Fruit fly (Drosophila melanogaster) whole organism, embryonic: ENCODE results near the gene SIDL.

ENCODE experiments used
- B-H1 ChIP-seq: fragments of 200-800 bp; sonication (Bioruptor generic); IDR thresholded peaks from 3 replicates; pipeline ENCODE4 v1.3.6; 2022; ENCODE audit warnings: missing biosample characterization, missing genetic modification characterization
- BEAF-32 ChIP-seq: fragments of 200-800 bp; sonication (Bioruptor generic); optimal IDR thresholded peaks from 3 replicates; lab custom pipeline; 2017; ENCODE audit warnings: missing biosample characterization, missing genetic modification characterization, mild to moderate bottlenecking, moderate library complexity, missing genetic modification reagents
- CG10543 ChIP-seq: fragments of 200-800 bp; sonication (Bioruptor generic); optimal IDR thresholded peaks from 3 replicates; lab custom pipeline; 2017; ENCODE audit warnings: missing biosample characterization, mild to moderate bottlenecking, missing genetic modification characterization, moderate library complexity
- CG11696 ChIP-seq: fragments of 200-800 bp; sonication (Bioruptor generic); IDR thresholded peaks from 2 replicates; pipeline ENCODE4 v1.3.6; 2022; ENCODE audit warnings: missing biosample characterization, missing genetic modification characterization
- CG12071 ChIP-seq: fragments of 200-800 bp; sonication (Bioruptor generic); optimal IDR thresholded peaks from 3 replicates; lab custom pipeline; 2018; ENCODE audit warnings: missing biosample characterization, mild to moderate bottlenecking, missing genetic modification characterization
- CG13123 ChIP-seq: fragments of 200-800 bp; sonication (Bioruptor generic); optimal IDR thresholded peaks from 2 replicates; lab custom pipeline; 2016; ENCODE audit warnings: missing biosample characterization, missing genetic modification characterization
- CG14050 ChIP-seq: fragments of 200-800 bp; sonication (Bioruptor generic); IDR thresholded peaks from 3 replicates; pipeline ENCODE4 v1.3.6; 2022; ENCODE audit warnings: missing biosample characterization, missing genetic modification characterization
- CG14710 ChIP-seq: fragments of 200-800 bp; sonication (Bioruptor generic); optimal IDR thresholded peaks from 3 replicates; lab custom pipeline; 2019; ENCODE audit warnings: missing biosample characterization, mild to moderate bottlenecking, missing genetic modification characterization, moderate library complexity
- CG14860 ChIP-seq: fragments of 200-800 bp; sonication (Bioruptor generic); IDR thresholded peaks from 3 replicates; pipeline ENCODE4 v1.3.6; 2022; ENCODE audit warnings: missing biosample characterization, missing genetic modification characterization; ENCODE audit not compliant: partially characterized antibody
- CG15011 ChIP-seq: fragments of 200-800 bp; sonication (Bioruptor generic); optimal IDR thresholded peaks from 3 replicates; lab custom pipeline; 2018; ENCODE audit warnings: missing biosample characterization, mild to moderate bottlenecking, missing genetic modification characterization
- CG15269 ChIP-seq: fragments of 200-800 bp; sonication (Bioruptor generic); optimal IDR thresholded peaks from 2 replicates; lab custom pipeline; 2018; ENCODE audit warnings: missing biosample characterization, mild to moderate bottlenecking, missing genetic modification characterization, moderate library complexity
- CG16813 ChIP-seq: fragments of 200-800 bp; sonication (Bioruptor generic); IDR thresholded peaks from 3 replicates; pipeline ENCODE4 v1.3.6; 2022; ENCODE audit warnings: missing biosample characterization, missing genetic modification characterization; ENCODE audit not compliant: partially characterized antibody
- CG17361 ChIP-seq: fragments of 200-800 bp; sonication (Bioruptor generic); IDR thresholded peaks from 3 replicates; pipeline ENCODE4 v1.3.6; 2022; ENCODE audit warnings: missing biosample characterization, missing genetic modification characterization
- CG3995 ChIP-seq: fragments of 200-800 bp; sonication (Bioruptor generic); optimal IDR thresholded peaks from 3 replicates; lab custom pipeline; 2016; ENCODE audit warnings: missing biosample characterization, missing genetic modification characterization
- CG4404 ChIP-seq: fragments of 200-800 bp; sonication (Bioruptor generic); IDR thresholded peaks from 2 replicates; pipeline ENCODE4 v1.3.6; 2022; ENCODE audit warnings: missing biosample characterization, missing genetic modification characterization
- CG5180 ChIP-seq: fragments of 200-800 bp; sonication (Bioruptor generic); optimal IDR thresholded peaks from 3 replicates; lab custom pipeline; 2017; ENCODE audit warnings: missing biosample characterization, missing genetic modification characterization, mild to moderate bottlenecking, moderate library complexity, missing genetic modification reagents
- CG9609 ChIP-seq: fragments of 200-800 bp; sonication (Bioruptor generic); optimal IDR thresholded peaks from 3 replicates; lab custom pipeline; 2016; ENCODE audit warnings: missing biosample characterization, missing genetic modification characterization
- Dad ChIP-seq: fragments of 200-800 bp; sonication (Bioruptor generic); optimal IDR thresholded peaks from 3 replicates; lab custom pipeline; 2016; ENCODE audit warnings: missing biosample characterization, missing genetic modification characterization
- Dip2 ChIP-seq: fragments of 200-800 bp; sonication (Bioruptor generic); IDR thresholded peaks from 2 replicates; pipeline ENCODE4 v1.3.6; 2022; ENCODE audit warnings: missing biosample characterization, missing genetic modification characterization
- Elba2 ChIP-seq: fragments of 200-800 bp; sonication (Bioruptor generic); optimal IDR thresholded peaks from 3 replicates; lab custom pipeline; 2016; ENCODE audit warnings: missing biosample characterization, missing genetic modification characterization
- H15 ChIP-seq: fragments of 200-800 bp; sonication (Bioruptor generic); IDR thresholded peaks from 3 replicates; pipeline ENCODE4 v1.3.6; 2022; ENCODE audit warnings: missing biosample characterization, missing genetic modification characterization
- HmgD ChIP-seq: fragments of 200-800 bp; sonication (Bioruptor generic); optimal IDR thresholded peaks from 3 replicates; lab custom pipeline; 2016; ENCODE audit warnings: missing biosample characterization, missing genetic modification characterization
- Hr78 ChIP-seq, 2 experiments: fragments of 200-800 bp in 1 of 2; fragments of >200 bp in 1 of 2; sonication (Bioruptor generic) in 1 of 2; optimal IDR thresholded peaks; 2 replicates each; lab custom pipeline; 2017 to 2019; ENCODE audit warnings: missing biosample characterization in 2 of 2, missing genetic modification characterization in 2 of 2, mild to moderate bottlenecking in 1 of 2, moderate library complexity in 1 of 2
- Lpt ChIP-seq: fragments of >200 bp; optimal IDR thresholded peaks from 2 replicates; lab custom pipeline; 2018; ENCODE audit warnings: missing biosample characterization, missing genetic modification characterization
- Max ChIP-seq: fragments of 200-800 bp; sonication (Bioruptor generic); optimal IDR thresholded peaks from 2 replicates; lab custom pipeline; 2016; ENCODE audit warnings: missing biosample characterization, mild to moderate bottlenecking, missing genetic modification characterization
- Neu2 ChIP-seq: fragments of 200-800 bp; sonication (Bioruptor generic); optimal IDR thresholded peaks from 3 replicates; lab custom pipeline; 2016; ENCODE audit warnings: missing biosample characterization, missing genetic modification characterization, borderline replicate concordance
- Nf-YA ChIP-seq: fragments of 200-800 bp; sonication (Bioruptor generic); IDR thresholded peaks from 2 replicates; pipeline ENCODE4 v1.3.6; 2022; ENCODE audit warnings: missing biosample characterization, missing genetic modification characterization
- Oaz ChIP-seq: fragments of 200-800 bp; sonication (Bioruptor generic); IDR thresholded peaks from 2 replicates; pipeline ENCODE4 v1.3.6; 2022; ENCODE audit warnings: missing biosample characterization, missing genetic modification characterization
- Sin3A ChIP-seq: fragments of >200 bp; optimal IDR thresholded peaks from 2 replicates; lab custom pipeline; 2018
- cg ChIP-seq: fragments of 200-800 bp; sonication (Bioruptor generic); optimal IDR thresholded peaks from 3 replicates; lab custom pipeline; 2019; ENCODE audit warnings: missing biosample characterization, mild to moderate bottlenecking, missing genetic modification characterization, moderate library complexity
- disco-r ChIP-seq: fragments of 200-800 bp; sonication (Bioruptor generic); optimal IDR thresholded peaks from 2 replicates; lab custom pipeline; 2016; ENCODE audit warnings: missing biosample characterization, missing genetic modification characterization
- gsb ChIP-seq: fragments of 200-800 bp; sonication (Bioruptor generic); IDR thresholded peaks from 2 replicates; pipeline ENCODE4 v1.3.6; 2022; ENCODE audit warnings: missing biosample characterization, missing genetic modification characterization
- gt ChIP-seq: fragments of 200-800 bp; sonication (Bioruptor generic); IDR thresholded peaks from 2 replicates; pipeline ENCODE4 v1.3.6; 2022; ENCODE audit warnings: missing biosample characterization, missing genetic modification characterization
- h ChIP-seq: fragments of >200 bp; optimal IDR thresholded peaks from 2 replicates; lab custom pipeline; 2017
- hth ChIP-seq: fragments of >200 bp; optimal IDR thresholded peaks from 2 replicates; lab custom pipeline; 2017; ENCODE audit warnings: inconsistent platforms
- kni ChIP-seq: fragments of 200-800 bp; sonication (Bioruptor generic); optimal IDR thresholded peaks from 3 replicates; lab custom pipeline; 2017; ENCODE audit warnings: mild to moderate bottlenecking, missing biosample characterization, missing genetic modification reagents, missing genetic modification characterization
- lov ChIP-seq, 2 experiments: fragments of 200-800 bp in 1 of 2; fragments of >200 bp in 1 of 2; sonication (Bioruptor generic) in 1 of 2; IDR thresholded peaks in 1 of 2; optimal IDR thresholded peaks in 1 of 2; 2 replicates in 1 of 2; 3 replicates in 1 of 2; pipeline versions ENCODE4 v1.3.6 to Lab custom; 2017 to 2022; ENCODE audit warnings: missing biosample characterization in 1 of 2, missing genetic modification characterization in 1 of 2
- nmo ChIP-seq: fragments of 200-800 bp; sonication (Bioruptor generic); optimal IDR thresholded peaks from 2 replicates; lab custom pipeline; 2018; ENCODE audit warnings: missing biosample characterization, mild to moderate bottlenecking, missing genetic modification characterization, moderate library complexity
- phol ChIP-seq: fragments of 200-800 bp; sonication (Bioruptor generic); optimal IDR thresholded peaks from 3 replicates; lab custom pipeline; 2018; ENCODE audit warnings: missing biosample characterization, mild to moderate bottlenecking, missing genetic modification characterization, moderate library complexity
- pzg ChIP-seq: fragments of 200-800 bp; sonication (Bioruptor generic); optimal IDR thresholded peaks from 3 replicates; lab custom pipeline; 2018; ENCODE audit warnings: missing biosample characterization, mild to moderate bottlenecking, missing genetic modification characterization, moderate library complexity
- rib ChIP-seq: fragments of 200-800 bp; sonication (Bioruptor generic); IDR thresholded peaks from 2 replicates; pipeline ENCODE4 v1.3.6; 2022; ENCODE audit warnings: missing biosample characterization, missing genetic modification characterization
- ro ChIP-seq: fragments of 200-800 bp; sonication (Bioruptor generic); IDR thresholded peaks from 2 replicates; pipeline ENCODE4 v1.3.6; 2022; ENCODE audit warnings: missing biosample characterization, missing genetic modification characterization
- schlank ChIP-seq: fragments of 200-800 bp; sonication (Bioruptor generic); optimal IDR thresholded peaks from 2 replicates; lab custom pipeline; 2018; ENCODE audit warnings: missing biosample characterization, mild to moderate bottlenecking, missing genetic modification characterization
- sna ChIP-seq: fragments of 200-800 bp; sonication (Bioruptor generic); IDR thresholded peaks from 2 replicates; pipeline ENCODE4 v1.3.6; 2022; ENCODE audit warnings: missing biosample characterization, missing genetic modification characterization; ENCODE audit not compliant: partially characterized antibody
- tup ChIP-seq: fragments of 200-800 bp; sonication (Bioruptor generic); optimal IDR thresholded peaks from 2 replicates; lab custom pipeline; 2016; ENCODE audit warnings: missing biosample characterization, mild to moderate bottlenecking, missing genetic modification characterization, moderate library complexity
- zen ChIP-seq: fragments of 200-800 bp; sonication (Bioruptor generic); optimal IDR thresholded peaks from 3 replicates; lab custom pipeline; 2018; ENCODE audit warnings: missing biosample characterization, mild to moderate bottlenecking, missing genetic modification characterization, moderate library complexity
- zen2 ChIP-seq: fragments of 200-800 bp; sonication (Bioruptor generic); IDR thresholded peaks from 3 replicates; pipeline ENCODE4 v1.3.6; 2022; ENCODE audit warnings: missing biosample characterization, missing genetic modification characterization; ENCODE audit not compliant: partially characterized antibody
- zf30C ChIP-seq: fragments of 200-800 bp; sonication (Bioruptor generic); optimal IDR thresholded peaks from 3 replicates; lab custom pipeline; 2018; ENCODE audit warnings: missing biosample characterization, mild to moderate bottlenecking, missing genetic modification characterization

Gene SIDL

dm6 chr3R:15196134-15197034, 22.3 kb downstream of the SIDL start, which contains the start of the genes Kpc1 and CG42542 (continued):
- peak; percentile 2 for TF ChIP-seq CG5180
- TF ChIP-seq nmo (GFP tag; lab: Kevin White, UChicago) = peak; percentile 26
- 0 out of 3 replicates have a peak, but pooled peaks have one; percentile 42 for TF ChIP-seq H15
- peak; percentile 50 for TF ChIP-seq Dad (GFP tag; lab: Kevin White, UChicago)
- TF ChIP-seq sna = peak; percentile 96
- no peak for TF ChIP-seq Oaz (GFP tag; lab: Robert Waterston, UW)
- TF ChIP-seq disco-r (GFP tag; lab: Kevin White, UChicago) = no peak
- peak; percentile 80 for TF ChIP-seq CG14710 (tag; lab: Kevin White, UChicago)
- no peak for TF ChIP-seq Lpt
- peak; percentile 39 for TF ChIP-seq kni (GFP tag; lab: Kevin White, UChicago)
- peak; percentile 54 for TF ChIP-seq phol (tag; lab: Kevin White, UChicago)
- peak; percentile 20 for TF ChIP-seq CG15011
- peak; percentile 77 for TF ChIP-seq Max (GFP tag; lab: Kevin White, UChicago)
- TF ChIP-seq Nf-YA (GFP tag; lab: Robert Waterston, UW) = no peak
- TF ChIP-seq B-H1 = no peak; the same call in 2 of the 3 replicates
- TF ChIP-seq Elba2 (GFP tag; lab: Kevin White, UChicago) = no peak
- no peak for TF ChIP-seq Neu2 (GFP tag; lab: Kevin White, UChicago)
- peak; percentile 92 for TF ChIP-seq CG16813
- TF ChIP-seq Dip2 (GFP tag; lab: Robert Waterston, UW) = no peak
- peak; percentile 17 for TF ChIP-seq CG13123 (GFP tag; lab: Kevin White, UChicago)
- no peak for TF ChIP-seq gsb (GFP tag; lab: Robert Waterston, UW)
- 0 out of 2 replicates have a peak, but pooled peaks have one; percentile 30 for TF ChIP-seq CG11696 (GFP tag; lab: Robert Waterston, UW)
- no peak for TF ChIP-seq tup (GFP tag; lab: Kevin White, UChicago)
- TF ChIP-seq CG12071 (GFP tag; lab: Kevin White, UChicago) = no peak
- TF ChIP-seq CG4404 (GFP tag; lab: Robert Waterston, UW) = peak; percentile 75; the same call in 1 of the 2 replicates
- peak; percentile 73 for TF ChIP-seq HmgD (GFP tag; lab: Kevin White, UChicago)
- no peak for TF ChIP-seq zf30C (GFP tag; lab: Kevin White, UChicago)
- no peak for TF ChIP-seq gt
- TF ChIP-seq CG14050 (GFP tag; lab: Robert Waterston, UW) = peak; percentile 34; the same call in 2 of the 3 replicates
- peak; percentile 89 for TF ChIP-seq Sin3A (lab: Kevin White, UChicago)
- no peak for TF ChIP-seq rib (GFP tag; lab: Robert Waterston, UW)
- peak; percentile 33 for TF ChIP-seq schlank (tag; lab: Kevin White, UChicago)
- TF ChIP-seq Hr78 (GFP tag; optimal IDR thresholded peaks at IDR 0.05; lab: Kevin White, UChicago) = no peak
- TF ChIP-seq h (lab: Kevin White, UChicago) = no peak
- peak; percentile 42 for TF ChIP-seq CG9609
- TF ChIP-seq lov (optimal IDR thresholded peaks at IDR 0.05; lab: Kevin White, UChicago) = no peak
- no peak for TF ChIP-seq lov (GFP tag; IDR thresholded peaks at IDR 0.05; lab: Robert Waterston, UW)
- TF ChIP-seq CG10543 (GFP tag; lab: Kevin White, UChicago) = peak; percentile 74
- peak; percentile 93 for TF ChIP-seq pzg (GFP tag; lab: Kevin White, UChicago)
- TF ChIP-seq BEAF-32 (GFP tag; lab: Kevin White, UChicago) = peak; percentile 95
- no peak for TF ChIP-seq cg (GFP tag; lab: Kevin White, UChicago)
- TF ChIP-seq zen2 = peak; percentile 90
- peak; percentile 55 for TF ChIP-seq CG15269
- peak; percentile 64 for TF ChIP-seq CG3995 (GFP tag; lab: Kevin White, UChicago)
- no peak for TF ChIP-seq hth (lab: Kevin White, UChicago)
- TF ChIP-seq CG14860 = peak; percentile 88
- TF ChIP-seq CG17361 (GFP tag; lab: Robert Waterston, UW) = no peak; the same call in 1 of the 3 replicates
- no peak for TF ChIP-seq ro (GFP tag; lab: Robert Waterston, UW)
- peak; percentile 26 for TF ChIP-seq zen (tag; lab: Kevin White, UChicago)
